Fruit fly (Drosophila melanogaster): ENCODE measurements around the gene Ir10a.

Ir10a gene

DNA sequence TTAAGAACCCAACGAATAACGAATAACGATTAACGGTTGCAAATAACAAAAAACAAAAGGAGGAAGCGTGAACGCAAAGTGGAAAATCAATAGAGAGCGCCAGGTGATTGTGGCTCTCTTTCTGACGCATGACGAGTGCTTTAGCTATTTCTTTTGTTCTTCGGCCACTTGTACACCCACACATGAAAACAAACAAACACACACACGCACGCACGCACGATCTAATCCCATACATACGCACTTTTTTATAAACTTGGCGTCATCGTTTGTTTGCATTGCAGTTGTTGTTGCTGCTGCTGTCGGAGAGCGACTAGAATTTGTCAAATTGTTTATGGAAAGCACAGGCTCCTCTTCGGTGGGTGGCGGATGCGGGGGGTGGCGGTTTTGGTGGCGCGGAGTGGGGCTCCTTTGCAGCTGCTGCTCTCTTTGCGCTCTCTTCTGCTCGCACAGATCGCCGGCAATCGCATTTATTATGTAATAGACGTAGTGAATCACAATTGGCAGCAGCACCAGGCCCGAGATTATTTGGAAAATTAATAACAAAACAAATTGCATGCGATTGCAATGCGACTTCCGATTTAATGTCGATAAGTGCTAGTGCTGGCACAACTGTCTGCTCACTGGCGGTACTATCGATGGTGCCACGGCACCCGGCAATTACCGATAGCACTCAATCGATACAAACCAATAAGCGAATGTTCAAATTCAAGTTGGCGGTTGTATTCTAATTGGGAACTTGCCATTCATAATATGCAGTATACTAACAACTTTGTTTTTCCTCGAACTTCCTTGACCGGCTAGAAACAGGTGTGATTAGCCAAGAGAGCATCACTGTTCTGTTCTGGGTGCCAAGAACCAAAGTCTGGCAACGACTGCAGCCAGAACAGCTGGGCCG, 28.2 kb upstream of the Ir10a start (continued):
- TF ChIP-seq knrl (GFP tag; IDR thresholded peaks at IDR 0.05; ENCODE audit: partially characterized antibody) (peak; percentile 93), CG5953 (GFP tag; IDR thresholded peaks at IDR 0.05) (no peak), CG6175 (GFP tag; IDR thresholded peaks at IDR 0.05) (no peak), tin (GFP tag; optimal IDR thresholded peaks at IDR 0.05) (peak; percentile 47), Hr3 (GFP tag; optimal IDR thresholded peaks at IDR 0.05) (peak; percentile 34), CG13287 (GFP tag; IDR thresholded peaks at IDR 0.05; ENCODE audit: partially characterized antibody) (peak; percentile 88), CG15479 (GFP tag; optimal IDR thresholded peaks at IDR 0.05) (no peak), ash1 (GFP tag; optimal IDR thresholded peaks at IDR 0.05) (no peak), NC2α (GFP tag; optimal IDR thresholded peaks at IDR 0.05) (no peak), CG10654 (GFP tag; optimal IDR thresholded peaks at IDR 0.05) (peak; percentile 42), unpg (GFP tag; optimal IDR thresholded peaks at IDR 0.05) (peak; percentile 9), CG30403 (GFP tag; optimal IDR thresholded peaks at IDR 0.05) (peak; percentile 58), bab2 (GFP tag; optimal IDR thresholded peaks at IDR 0.05) (no peak), YL-1 (GFP tag; optimal IDR thresholded peaks at IDR 0.05) (peak; percentile 46), Myb (GFP tag; optimal IDR thresholded peaks at IDR 0.05) (peak; percentile 54), CG7839 (tag; optimal IDR thresholded peaks at IDR 0.05) (peak; percentile 23), tup (GFP tag; optimal IDR thresholded peaks at IDR 0.05) (no peak), jigr1 (GFP tag; IDR thresholded peaks at IDR 0.05) (no peak), emc (GFP tag; optimal IDR thresholded peaks at IDR 0.05) (no peak), CG3065 (GFP tag; optimal IDR thresholded peaks at IDR 0.05) (no peak), jumu (GFP tag; optimal IDR thresholded peaks at IDR 0.05) (peak; percentile 69), H2.0 (GFP tag; IDR thresholded peaks at IDR 0.05) (no peak), CG10959 (GFP tag; IDR thresholded peaks at IDR 0.05) (no peak), dimm (GFP tag; IDR thresholded peaks at IDR 0.05) (no peak), E2f1 (GFP tag; IDR thresholded peaks at IDR 0.05) (no peak), CG15696 (tag; optimal IDR thresholded peaks at IDR 0.05) (peak; percentile 17), CG34422 (GFP tag; IDR thresholded peaks at IDR 0.05) (0 out of 3 replicates have a peak, but pooled peaks have one; percentile 34), pfk (GFP tag; optimal IDR thresholded peaks at IDR 0.05) (no peak), BtbVII (GFP tag; optimal IDR thresholded peaks at IDR 0.05) (peak; percentile 56), onecut (GFP tag; IDR thresholded peaks at IDR 0.05) (peak; percentile 99), CG17361 (GFP tag; IDR thresholded peaks at IDR 0.05) (peak; percentile 35; the same call in 1 of the 3 replicates), sc (optimal IDR thresholded peaks at IDR 0.05) (no peak), sc (GFP tag; optimal IDR thresholded peaks at IDR 0.05) (no peak), ind (GFP tag; optimal IDR thresholded peaks at IDR 0.05) (peak; percentile 53), CG10274 (GFP tag; optimal IDR thresholded peaks at IDR 0.05) (no peak), CG8944 (GFP tag; optimal IDR thresholded peaks at IDR 0.05) (peak; percentile 66), en (GFP tag; optimal IDR thresholded peaks at IDR 0.05) (no peak), gcm2 (GFP tag; optimal IDR thresholded peaks at IDR 0.05) (no peak), CG10979 (tag; optimal IDR thresholded peaks at IDR 0.05) (no peak), CG4424 (GFP tag; optimal IDR thresholded peaks at IDR 0.05) (peak; percentile 19), CG3407 (GFP tag; optimal IDR thresholded peaks at IDR 0.05) (no peak), CG14965 (GFP tag; optimal IDR thresholded peaks at IDR 0.05; ENCODE audit: borderline replicate concordance) (no peak), CG17829 (tag; optimal IDR thresholded peaks at IDR 0.05) (peak; percentile 50), inv (GFP tag; IDR thresholded peaks at IDR 0.05; ENCODE audit: partially characterized antibody) (peak; percentile 88), danr (GFP tag; IDR thresholded peaks at IDR 0.05) (no peak), fu2 (GFP tag; optimal IDR thresholded peaks at IDR 0.05) (peak; percentile 8), lmd (GFP tag; IDR thresholded peaks at IDR 0.05) (peak; percentile 35; the same call in 1 of the 2 replicates), CG5180 (GFP tag; optimal IDR thresholded peaks at IDR 0.05) (no peak), CG7556 (GFP tag; optimal IDR thresholded peaks at IDR 0.05) (no peak), CG17802 (tag; optimal IDR thresholded peaks at IDR 0.05) (no peak)
